Fruit fly (Drosophila melanogaster) whole organism, wandering third instar larva: ENCODE measurements around the gene Trmt112.

Source experiments
- Abd-B ChIP-seq: fragments of >200 bp; optimal IDR thresholded peaks from 2 replicates; lab custom pipeline; 2017; ENCODE audit warnings: missing biosample characterization, missing genetic modification characterization
- CG32264 ChIP-seq: fragments of 200-800 bp; sonication (Bioruptor generic); optimal IDR thresholded peaks from 2 replicates; lab custom pipeline; 2016; ENCODE audit warnings: missing biosample characterization, missing genetic modification characterization
- CG9705 ChIP-seq: fragments of 200-800 bp; sonication (Bioruptor generic); optimal IDR thresholded peaks from 2 replicates; lab custom pipeline; 2018; ENCODE audit warnings: missing biosample characterization, mild to moderate bottlenecking, missing genetic modification characterization
- CrebA ChIP-seq: fragments of 200-800 bp; sonication (Bioruptor generic); optimal IDR thresholded peaks from 2 replicates; lab custom pipeline; 2016; ENCODE audit warnings: missing biosample characterization, mild to moderate bottlenecking, missing genetic modification characterization, borderline replicate concordance
- Dfd ChIP-seq: fragments of >200 bp; optimal IDR thresholded peaks from 2 replicates; lab custom pipeline; 2017; ENCODE audit warnings: missing biosample characterization, missing genetic modification characterization
- Dif ChIP-seq: fragments of 200-275, 200-300 bp; sonication (Bioruptor generic); optimal IDR thresholded peaks from 2 replicates; lab custom pipeline; 2018; ENCODE audit warnings: missing biosample characterization, missing genetic modification characterization; ENCODE audit not compliant: partially characterized antibody
- GATAd ChIP-seq: sonication (Bioruptor generic); optimal IDR thresholded peaks from 2 replicates; lab custom pipeline; 2016; ENCODE audit warnings: missing biosample characterization, missing genetic modification characterization
- HLH106 ChIP-seq: fragments of 200-800 bp; optimal IDR thresholded peaks from 3 replicates; lab custom pipeline; 2019; ENCODE audit warnings: missing biosample characterization, mild to moderate bottlenecking, missing genetic modification characterization, moderate library complexity
- Hnf4 ChIP-seq: fragments of 200-800 bp; sonication (Bioruptor generic); optimal IDR thresholded peaks from 2 replicates; lab custom pipeline; 2016; ENCODE audit warnings: missing biosample characterization, mild to moderate bottlenecking, missing genetic modification characterization
- Hr78 ChIP-seq: fragments of >200 bp; optimal IDR thresholded peaks from 2 replicates; lab custom pipeline; 2017; ENCODE audit warnings: missing biosample characterization, missing genetic modification characterization
- Hr83 ChIP-seq: fragments of 200-300 bp; sonication (Bioruptor generic); optimal IDR thresholded peaks from 2 replicates; lab custom pipeline; 2016; ENCODE audit warnings: missing biosample characterization, mild to moderate bottlenecking, missing genetic modification characterization, moderate library complexity; ENCODE audit not compliant: poor library complexity, severe bottlenecking
- Jra ChIP-seq: sonication (Bioruptor generic); optimal IDR thresholded peaks from 2 replicates; lab custom pipeline; 2016; ENCODE audit warnings: missing biosample characterization, missing genetic modification characterization
- Mio ChIP-seq: sonication (Bioruptor generic); optimal IDR thresholded peaks from 2 replicates; lab custom pipeline; 2016; ENCODE audit warnings: missing biosample characterization, missing genetic modification characterization
- Myc ChIP-seq: fragments of >200 bp; optimal IDR thresholded peaks from 2 replicates; lab custom pipeline; 2017
- Rel ChIP-seq, 2 experiments: fragments of 200-800 bp; sonication (Bioruptor generic) in 1 of 2; optimal IDR thresholded peaks; 2 replicates in 1 of 2; 3 replicates in 1 of 2; lab custom pipeline; 2016 to 2019; ENCODE audit warnings: mild to moderate bottlenecking in 2 of 2, missing biosample characterization in 2 of 2, missing genetic modification characterization in 2 of 2, moderate library complexity in 1 of 2
- Sp1 ChIP-seq: fragments of 200-800 bp; sonication (Bioruptor generic); optimal IDR thresholded peaks from 3 replicates; lab custom pipeline; 2019; ENCODE audit warnings: missing biosample characterization, mild to moderate bottlenecking, missing genetic modification characterization, moderate library complexity
- Vsx2 ChIP-seq: fragments of 200-300, 225-300 bp; sonication (Bioruptor generic); optimal IDR thresholded peaks from 2 replicates; lab custom pipeline; 2018; ENCODE audit warnings: missing biosample characterization, missing genetic modification characterization; ENCODE audit not compliant: partially characterized antibody
- br ChIP-seq: fragments of 200-800 bp; sonication (Bioruptor generic); optimal IDR thresholded peaks from 2 replicates; lab custom pipeline; 2016; ENCODE audit warnings: missing biosample characterization, missing genetic modification characterization
- brk ChIP-seq: fragments of 200-800 bp; sonication (Bioruptor generic); optimal IDR thresholded peaks from 2 replicates; lab custom pipeline; 2016; ENCODE audit warnings: missing biosample characterization, mild to moderate bottlenecking, missing genetic modification characterization
- dl ChIP-seq, 2 experiments: fragments of 175-275, 200-275 bp in 1 of 2; fragments of 200-275 bp in 1 of 2; sonication (Bioruptor generic); optimal IDR thresholded peaks; lab custom pipeline; 2018; ENCODE audit warnings: mild to moderate bottlenecking in 2 of 2, missing biosample characterization in 2 of 2, missing genetic modification characterization in 2 of 2, moderate library complexity in 2 of 2; ENCODE audit not compliant: partially characterized antibody in 2 of 2, insufficient read depth in 1 of 2
- dmrt93B ChIP-seq: fragments of 200-800 bp; sonication (Bioruptor generic); optimal IDR thresholded peaks from 2 replicates; lab custom pipeline; 2018; ENCODE audit warnings: missing biosample characterization, mild to moderate bottlenecking, missing genetic modification characterization
- dsf ChIP-seq: sonication (Bioruptor generic); optimal IDR thresholded peaks from 2 replicates; lab custom pipeline; 2016; ENCODE audit warnings: missing biosample characterization, missing genetic modification characterization, borderline replicate concordance
- ey ChIP-seq: fragments of 200-800 bp; sonication (Bioruptor generic); optimal IDR thresholded peaks from 2 replicates; lab custom pipeline; 2016; ENCODE audit warnings: missing biosample characterization, missing genetic modification characterization
- foxo ChIP-seq, 2 experiments: fragments of 200-800 bp; sonication (Bioruptor generic); optimal IDR thresholded peaks; 2 replicates in 1 of 2; 3 replicates in 1 of 2; lab custom pipeline; 2016 to 2017; ENCODE audit warnings: missing biosample characterization in 2 of 2, missing genetic modification characterization in 2 of 2
- fru ChIP-seq: fragments of 200-800 bp; sonication (Bioruptor generic); optimal IDR thresholded peaks from 3 replicates; lab custom pipeline; 2016; ENCODE audit warnings: missing biosample characterization, mild to moderate bottlenecking, missing genetic modification characterization
- h ChIP-seq: fragments of 200-800 bp; sonication (Bioruptor generic); optimal IDR thresholded peaks from 3 replicates; lab custom pipeline; 2016; ENCODE audit warnings: missing biosample characterization, mild to moderate bottlenecking, missing genetic modification characterization
- jim ChIP-seq: fragments of 175-275, 200-325 bp; sonication (Bioruptor generic); optimal IDR thresholded peaks from 2 replicates; lab custom pipeline; 2016; ENCODE audit warnings: missing biosample characterization, mild to moderate bottlenecking, missing genetic modification characterization
- lola ChIP-seq: fragments of >200 bp; optimal IDR thresholded peaks from 2 replicates; lab custom pipeline; 2017; ENCODE audit warnings: missing biosample characterization, missing genetic modification characterization
- pan ChIP-seq: fragments of >200 bp; optimal IDR thresholded peaks from 2 replicates; lab custom pipeline; 2017
- psq ChIP-seq: fragments of 200-800 bp; sonication (Bioruptor generic); optimal IDR thresholded peaks from 3 replicates; lab custom pipeline; 2017; ENCODE audit warnings: missing biosample characterization, mild to moderate bottlenecking, missing genetic modification characterization, moderate library complexity
- rgr ChIP-seq: fragments of 200-800 bp; sonication (Bioruptor generic); optimal IDR thresholded peaks from 3 replicates; lab custom pipeline; 2016; ENCODE audit warnings: missing biosample characterization, mild to moderate bottlenecking, missing genetic modification characterization
- sage ChIP-seq: fragments of 200-800 bp; sonication (Bioruptor generic); optimal IDR thresholded peaks from 2 replicates; lab custom pipeline; 2016; ENCODE audit warnings: missing biosample characterization, mild to moderate bottlenecking, missing genetic modification characterization
- tai ChIP-seq: sonication (Bioruptor generic); optimal IDR thresholded peaks from 2 replicates; lab custom pipeline; 2016; ENCODE audit warnings: missing biosample characterization, missing genetic modification characterization
- usp ChIP-seq: fragments of >200 bp; optimal IDR thresholded peaks from 2 replicates; lab custom pipeline; 2017; ENCODE audit warnings: missing biosample characterization, missing genetic modification characterization
- woc ChIP-seq: sonication (Bioruptor generic); optimal IDR thresholded peaks from 2 replicates; lab custom pipeline; 2016; ENCODE audit warnings: missing biosample characterization, mild to moderate bottlenecking, missing genetic modification characterization

The Trmt112 gene

dm6 chr3L:21243417-21243816 is 26.8 kb upstream of the Trmt112 start:
- TF ChIP-seq usp (GFP tag; lab: Kevin White, UChicago) = no peak

dm6 chr3L:21242958-21243357 is 26.3 kb upstream of the Trmt112 start:
- no peak for TF ChIP-seq brk
- no peak for TF ChIP-seq Abd-B (GFP tag; lab: Kevin White, UChicago)
- no peak for TF ChIP-seq sage (GFP tag; lab: Kevin White, UChicago)
- TF ChIP-seq Jra (GFP tag; lab: Kevin White, UChicago) = no peak
- no peak for TF ChIP-seq Dif
- no peak for TF ChIP-seq HLH106 (tag; lab: Kevin White, UChicago)
- no peak for TF ChIP-seq CG32264 (GFP tag; lab: Kevin White, UChicago)
- TF ChIP-seq CrebA (GFP tag; lab: Kevin White, UChicago) = no peak

- TF ChIP-seq Myc (lab: Kevin White, UChicago) (no peak), sage (GFP tag; lab: Kevin White, UChicago) (no peak), lola (GFP tag; lab: Kevin White, UChicago) (no peak), usp (GFP tag; lab: Kevin White, UChicago) (no peak), GATAd (GFP tag; lab: Kevin White, UChicago) (no peak), CG9705 (no peak), jim (GFP tag; lab: Kevin White, UChicago) (no peak), pan (lab: Kevin White, UChicago) (no peak), CG32264 (GFP tag; lab: Kevin White, UChicago) (no peak), rgr (no peak), Hr83 (GFP tag; lab: Kevin White, UChicago) (no peak), Jra (GFP tag; lab: Kevin White, UChicago) (no peak), tai (GFP tag; lab: Kevin White, UChicago) (no peak), ey (GFP tag; lab: Kevin White, UChicago) (no peak), h (GFP tag; lab: Kevin White, UChicago) (no peak), Mio (GFP tag; lab: Kevin White, UChicago) (no peak), Rel (GFP tag; optimal IDR thresholded peaks at IDR 0.05; lab: Kevin White, UChicago) (no peak), Rel (tag; optimal IDR thresholded peaks at IDR 0.05; lab: Kevin White, UChicago) (no peak), br (no peak), Abd-B (GFP tag; lab: Kevin White, UChicago) (no peak)
Observed at dm6 chr3L:21241447-21241983, 24.9 kb upstream of the Trmt112 start.

- TF ChIP-seq Sp1 (GFP tag; lab: Kevin White, UChicago) = peak; percentile 49
- peak; percentile 58 to 70 for TF ChIP-seq dl (GFP tag; optimal IDR thresholded peaks at IDR 0.05; lab: Kevin White, UChicago; ENCODE audit: insufficient read depth in 1 of 2, partially characterized antibody in 2 of 2)
- no peak for TF ChIP-seq HLH106 (tag; lab: Kevin White, UChicago)
- no peak for TF ChIP-seq foxo (GFP tag; optimal IDR thresholded peaks at IDR 0.05; lab: Kevin White, UChicago)
- TF ChIP-seq h (GFP tag; lab: Kevin White, UChicago) = peak; percentile 57
- TF ChIP-seq br = peak; percentile 1
- no peak for TF ChIP-seq Mio (GFP tag; lab: Kevin White, UChicago)
- peak; percentile 45 for TF ChIP-seq Dif
- TF ChIP-seq Rel (GFP tag; optimal IDR thresholded peaks at IDR 0.05; lab: Kevin White, UChicago) = no peak
- TF ChIP-seq Rel (tag; optimal IDR thresholded peaks at IDR 0.05; lab: Kevin White, UChicago) = peak; percentile 47
- no peak for TF ChIP-seq Abd-B (GFP tag; lab: Kevin White, UChicago)
- TF ChIP-seq CG9705 = no peak
- no peak for TF ChIP-seq Myc (lab: Kevin White, UChicago)
- TF ChIP-seq ey (GFP tag; lab: Kevin White, UChicago) = no peak
- TF ChIP-seq pan (lab: Kevin White, UChicago) = no peak
- no peak for TF ChIP-seq Jra (GFP tag; lab: Kevin White, UChicago)
- TF ChIP-seq GATAd (GFP tag; lab: Kevin White, UChicago) = no peak
- no peak for TF ChIP-seq usp (GFP tag; lab: Kevin White, UChicago)
- no peak for TF ChIP-seq Hr78 (GFP tag; lab: Kevin White, UChicago)
- no peak for TF ChIP-seq Dfd (GFP tag; lab: Kevin White, UChicago)
- TF ChIP-seq fru = no peak
- TF ChIP-seq psq (GFP tag; lab: Kevin White, UChicago) = peak; percentile 96
- TF ChIP-seq dmrt93B (GFP tag; lab: Kevin White, UChicago) = no peak
- no peak for TF ChIP-seq CG32264 (GFP tag; lab: Kevin White, UChicago)
- no peak for TF ChIP-seq lola (GFP tag; lab: Kevin White, UChicago)
- no peak for TF ChIP-seq sage (GFP tag; lab: Kevin White, UChicago)
- no peak for TF ChIP-seq Vsx2 (GFP tag; lab: Kevin White, UChicago)
- TF ChIP-seq dsf = no peak
- no peak for TF ChIP-seq Hnf4 (GFP tag; lab: Kevin White, UChicago)
- no peak for TF ChIP-seq Hr83 (GFP tag; lab: Kevin White, UChicago)
- peak; percentile 10 for TF ChIP-seq rgr
- TF ChIP-seq tai (GFP tag; lab: Kevin White, UChicago) = no peak
- peak; percentile 46 for TF ChIP-seq CrebA (GFP tag; lab: Kevin White, UChicago)
- TF ChIP-seq brk = no peak
- TF ChIP-seq woc (GFP tag; lab: Kevin White, UChicago) = no peak
Observed at dm6 chr3L:21239999-21240509, 23.4 kb upstream of the Trmt112 start.
